Fruit fly (Drosophila melanogaster) whole organism, embryonic: ENCODE measurements around the gene CG4607.

Source experiments
- ATbp ChIP-seq: fragments of 200-800 bp; sonication (Bioruptor generic); optimal IDR thresholded peaks from 2 replicates; lab custom pipeline; 2017; ENCODE audit warnings: missing biosample characterization, mild to moderate bottlenecking, missing genetic modification characterization, missing genetic modification reagents
- Atf3 ChIP-seq: fragments of 200-800 bp; sonication (Bioruptor generic); optimal IDR thresholded peaks from 3 replicates; lab custom pipeline; 2016; ENCODE audit warnings: missing biosample characterization, missing genetic modification characterization
- Blimp-1 ChIP-seq: fragments of 200-800 bp; sonication (Bioruptor generic); optimal IDR thresholded peaks from 3 replicates; lab custom pipeline; 2018; ENCODE audit warnings: missing biosample characterization, missing genetic modification characterization, mild to moderate bottlenecking, moderate library complexity, missing genetic modification reagents
- CG1024 ChIP-seq: fragments of 200-800 bp; sonication (Bioruptor generic); IDR thresholded peaks from 2 replicates; pipeline ENCODE4 v1.3.6; 2022; ENCODE audit warnings: missing biosample characterization, missing genetic modification characterization
- CG10366 ChIP-seq: fragments of 200-800 bp; sonication (Bioruptor generic); IDR thresholded peaks from 2 replicates; pipeline ENCODE4 v1.3.6; 2022; ENCODE audit warnings: missing biosample characterization, missing genetic modification characterization
- CG10979 ChIP-seq: fragments of 200-800 bp; sonication (Bioruptor generic); optimal IDR thresholded peaks from 2 replicates; lab custom pipeline; 2018; ENCODE audit warnings: missing biosample characterization, mild to moderate bottlenecking, missing genetic modification characterization, moderate library complexity
- CG11560 ChIP-seq: fragments of 200-800 bp; sonication (Bioruptor generic); IDR thresholded peaks from 3 replicates; pipeline ENCODE4 v1.3.6; 2022; ENCODE audit warnings: missing biosample characterization, missing genetic modification characterization
- CG12659 ChIP-seq: fragments of 200-800 bp; sonication (Bioruptor generic); optimal IDR thresholded peaks from 3 replicates; lab custom pipeline; 2017; ENCODE audit warnings: mild to moderate bottlenecking, missing biosample characterization, missing genetic modification reagents, missing genetic modification characterization
- CG13894 ChIP-seq: fragments of 200-800 bp; sonication (Bioruptor generic); optimal IDR thresholded peaks from 3 replicates; lab custom pipeline; 2018; ENCODE audit warnings: missing biosample characterization, mild to moderate bottlenecking, missing genetic modification characterization, moderate library complexity
- CG1602 ChIP-seq: fragments of 200-800 bp; sonication (Bioruptor generic); optimal IDR thresholded peaks from 3 replicates; lab custom pipeline; 2016; ENCODE audit warnings: missing biosample characterization, missing genetic modification characterization
- CG17361 ChIP-seq: fragments of 200-800 bp; sonication (Bioruptor generic); IDR thresholded peaks from 3 replicates; pipeline ENCODE4 v1.3.6; 2022; ENCODE audit warnings: missing biosample characterization, missing genetic modification characterization
- CG1832 ChIP-seq: fragments of 200-800 bp; sonication (Bioruptor generic); optimal IDR thresholded peaks from 2 replicates; lab custom pipeline; 2017; ENCODE audit warnings: missing biosample characterization, mild to moderate bottlenecking, missing genetic modification characterization, inconsistent platforms
- CG18619 ChIP-seq: fragments of 200-800 bp; sonication (Bioruptor generic); optimal IDR thresholded peaks from 3 replicates; lab custom pipeline; 2017; ENCODE audit warnings: missing biosample characterization, mild to moderate bottlenecking, missing genetic modification characterization
- CG2129 ChIP-seq: fragments of 200-800 bp; sonication (Bioruptor generic); IDR thresholded peaks from 2 replicates; pipeline ENCODE4 v1.3.6; 2022; ENCODE audit warnings: missing biosample characterization, missing genetic modification characterization; ENCODE audit not compliant: partially characterized antibody
- CG2202 ChIP-seq: fragments of 200-800 bp; sonication (Bioruptor generic); optimal IDR thresholded peaks from 2 replicates; lab custom pipeline; 2018; ENCODE audit warnings: missing biosample characterization, mild to moderate bottlenecking, missing genetic modification characterization
- CG33557 ChIP-seq: fragments of 200-800 bp; sonication (Bioruptor generic); optimal IDR thresholded peaks from 2 replicates; lab custom pipeline; 2019; ENCODE audit warnings: missing biosample characterization, mild to moderate bottlenecking, missing genetic modification characterization, moderate library complexity
- CG4424 ChIP-seq: fragments of 200-800 bp; sonication (Bioruptor generic); optimal IDR thresholded peaks from 3 replicates; lab custom pipeline; 2016; ENCODE audit warnings: missing biosample characterization, missing genetic modification characterization
- CG8290 ChIP-seq, 3 experiments: fragments of 200-800 bp; sonication (Bioruptor generic); optimal IDR thresholded peaks; 2 replicates each; lab custom pipeline; 2016 to 2019; ENCODE audit warnings: missing biosample characterization in 3 of 3, missing genetic modification characterization in 3 of 3, mild to moderate bottlenecking in 2 of 3, moderate library complexity in 1 of 3
- CG8388 ChIP-seq: fragments of 200-800 bp; sonication (Bioruptor generic); optimal IDR thresholded peaks from 2 replicates; lab custom pipeline; 2019; ENCODE audit warnings: missing biosample characterization, mild to moderate bottlenecking, missing genetic modification characterization, moderate library complexity
- CTCF ChIP-seq: fragments of 200-800 bp; sonication (Bioruptor generic); optimal IDR thresholded peaks from 2 replicates; lab custom pipeline; 2017; ENCODE audit warnings: missing biosample characterization, mild to moderate bottlenecking, missing genetic modification characterization, moderate library complexity
- CkIIα-i1 ChIP-seq: fragments of 200-800 bp; sonication (Bioruptor generic); IDR thresholded peaks from 2 replicates; pipeline ENCODE4 v1.3.6; 2022; ENCODE audit warnings: missing biosample characterization, missing genetic modification characterization
- Dad ChIP-seq: fragments of 200-800 bp; sonication (Bioruptor generic); optimal IDR thresholded peaks from 3 replicates; lab custom pipeline; 2016; ENCODE audit warnings: missing biosample characterization, missing genetic modification characterization
- Deaf1 ChIP-seq: fragments of 200-800 bp; optimal IDR thresholded peaks from 3 replicates; lab custom pipeline; 2019; ENCODE audit warnings: missing biosample characterization, mild to moderate bottlenecking, missing genetic modification characterization, moderate library complexity
- H2.0 ChIP-seq: fragments of 200-800 bp; sonication (Bioruptor generic); IDR thresholded peaks from 2 replicates; pipeline ENCODE4 v1.3.6; 2022; ENCODE audit warnings: missing biosample characterization, missing genetic modification characterization
- HHEX ChIP-seq: fragments of 200-800 bp; sonication (Bioruptor generic); optimal IDR thresholded peaks from 3 replicates; lab custom pipeline; 2017; ENCODE audit warnings: missing biosample characterization, mild to moderate bottlenecking, missing genetic modification characterization, missing genetic modification reagents
- Hsf ChIP-seq: fragments of 200-800 bp; sonication (Bioruptor generic); optimal IDR thresholded peaks from 3 replicates; lab custom pipeline; 2016; ENCODE audit warnings: missing biosample characterization, missing genetic modification characterization
- Jarid2 ChIP-seq: fragments of 200-800 bp; sonication (Bioruptor generic); optimal IDR thresholded peaks from 3 replicates; lab custom pipeline; 2017; ENCODE audit warnings: mild to moderate bottlenecking, missing biosample characterization, missing genetic modification reagents, missing genetic modification characterization
- Kr ChIP-seq: fragments of 200-800 bp; sonication (Bioruptor generic); optimal IDR thresholded peaks from 2 replicates; lab custom pipeline; 2017; ENCODE audit warnings: missing biosample characterization, mild to moderate bottlenecking, missing genetic modification characterization
- Lpt ChIP-seq: fragments of >200 bp; optimal IDR thresholded peaks from 2 replicates; lab custom pipeline; 2018; ENCODE audit warnings: missing biosample characterization, missing genetic modification characterization
- Rx ChIP-seq: fragments of 200-800 bp; sonication (Bioruptor generic); IDR thresholded peaks from 2 replicates; pipeline ENCODE4 v1.3.6; 2022; ENCODE audit warnings: missing biosample characterization, missing genetic modification characterization
- Sin3A ChIP-seq: fragments of >200 bp; optimal IDR thresholded peaks from 2 replicates; lab custom pipeline; 2018
- Tbp ChIP-seq: fragments of >200 bp; optimal IDR thresholded peaks from 2 replicates; lab custom pipeline; 2018; ENCODE audit warnings: missing biosample characterization, missing genetic modification characterization
- ab ChIP-seq: fragments of 200-800 bp; sonication (Bioruptor generic); optimal IDR thresholded peaks from 2 replicates; lab custom pipeline; 2016; ENCODE audit warnings: missing biosample characterization, missing genetic modification characterization
- al ChIP-seq: fragments of 200-800 bp; sonication (Bioruptor generic); IDR thresholded peaks from 2 replicates; pipeline ENCODE4 v1.3.6; 2022; ENCODE audit warnings: missing biosample characterization, missing genetic modification characterization
- bbx ChIP-seq: fragments of 200-800 bp; sonication (Bioruptor generic); IDR thresholded peaks from 2 replicates; pipeline ENCODE4 v1.3.6; 2022; ENCODE audit warnings: missing biosample characterization, missing genetic modification characterization; ENCODE audit not compliant: partially characterized antibody
- ewg ChIP-seq: fragments of 200-800 bp; sonication (Bioruptor generic); optimal IDR thresholded peaks from 3 replicates; lab custom pipeline; 2017; ENCODE audit warnings: mild to moderate bottlenecking, missing biosample characterization, missing genetic modification reagents, missing genetic modification characterization
- fd96Cb ChIP-seq: fragments of 200-800 bp; sonication (Bioruptor generic); optimal IDR thresholded peaks from 2 replicates; lab custom pipeline; 2018; ENCODE audit warnings: missing biosample characterization, mild to moderate bottlenecking, missing genetic modification characterization, moderate library complexity
- hb ChIP-seq: fragments of 200-800 bp; sonication (Bioruptor generic); IDR thresholded peaks from 3 replicates; pipeline ENCODE4 v1.3.6; 2022; ENCODE audit warnings: missing biosample characterization, missing genetic modification characterization; ENCODE audit not compliant: partially characterized antibody
- hbn ChIP-seq: fragments of 200-800 bp; sonication (Bioruptor generic); IDR thresholded peaks from 2 replicates; pipeline ENCODE4 v1.3.6; 2022; ENCODE audit warnings: missing biosample characterization, missing genetic modification characterization; ENCODE audit not compliant: partially characterized antibody
- jing ChIP-seq: fragments of 200-800 bp; sonication (Bioruptor generic); optimal IDR thresholded peaks from 2 replicates; lab custom pipeline; 2018; ENCODE audit warnings: missing biosample characterization, mild to moderate bottlenecking, missing genetic modification characterization
- kay ChIP-seq: fragments of 200-800 bp; sonication (Bioruptor generic); optimal IDR thresholded peaks from 2 replicates; lab custom pipeline; 2016; ENCODE audit warnings: missing biosample characterization, missing genetic modification characterization
- nerfin-1 ChIP-seq: fragments of 200-800 bp; sonication (Bioruptor generic); optimal IDR thresholded peaks from 3 replicates; lab custom pipeline; 2019; ENCODE audit warnings: missing biosample characterization, mild to moderate bottlenecking, missing genetic modification characterization, moderate library complexity
- p53 ChIP-seq: fragments of 200-800 bp; sonication (Bioruptor generic); optimal IDR thresholded peaks from 2 replicates; lab custom pipeline; 2016; ENCODE audit warnings: missing biosample characterization, missing genetic modification characterization
- pum ChIP-seq: fragments of 200-800 bp; sonication (Bioruptor generic); optimal IDR thresholded peaks from 2 replicates; lab custom pipeline; 2016; ENCODE audit warnings: missing biosample characterization, missing genetic modification characterization
- repo ChIP-seq: fragments of 200-800 bp; sonication (Bioruptor generic); optimal IDR thresholded peaks from 2 replicates; lab custom pipeline; 2016; ENCODE audit warnings: missing biosample characterization, missing genetic modification characterization
- rib ChIP-seq: fragments of 200-800 bp; sonication (Bioruptor generic); IDR thresholded peaks from 2 replicates; pipeline ENCODE4 v1.3.6; 2022; ENCODE audit warnings: missing biosample characterization, missing genetic modification characterization
- salm ChIP-seq: fragments of 200-800 bp; sonication (Bioruptor generic); optimal IDR thresholded peaks from 2 replicates; lab custom pipeline; 2018; ENCODE audit warnings: missing biosample characterization, mild to moderate bottlenecking, missing genetic modification characterization
- sens-2 ChIP-seq: fragments of 200-800 bp; sonication (Bioruptor generic); IDR thresholded peaks from 2 replicates; pipeline ENCODE4 v1.3.6; 2022; ENCODE audit warnings: missing biosample characterization, missing genetic modification characterization
- tin ChIP-seq: fragments of 200-800 bp; sonication (Bioruptor generic); optimal IDR thresholded peaks from 3 replicates; lab custom pipeline; 2016; ENCODE audit warnings: missing biosample characterization, missing genetic modification characterization
- vvl ChIP-seq: fragments of 200-800 bp; sonication (Bioruptor generic); IDR thresholded peaks from 2 replicates; pipeline ENCODE4 v1.3.6; 2022; ENCODE audit warnings: missing biosample characterization, missing genetic modification characterization

Gene CG4607

dm6 chrX:7101302-7102012, 32.2 kb downstream of the CG4607 start (continued):
- TF ChIP-seq jing (GFP tag; lab: Kevin White, UChicago) (peak; percentile 77), rib (peak; percentile 67; the same call in 1 of the 2 replicates), CG11560 (peak; percentile 44; the same call in 1 of the 3 replicates), tin (GFP tag; lab: Kevin White, UChicago) (peak; percentile 61), Tbp (no peak), CG13894 (tag; lab: Kevin White, UChicago) (peak; percentile 41), CG33557 (GFP tag; lab: Kevin White, UChicago) (peak; percentile 84), CG18619 (peak; percentile 88), kay (GFP tag; lab: Kevin White, UChicago) (no peak), Blimp-1 (GFP tag; lab: Kevin White, UChicago) (peak; percentile 77), Jarid2 (GFP tag; lab: Kevin White, UChicago) (peak; percentile 55), ab (GFP tag; lab: Kevin White, UChicago) (peak; percentile 56), CG10366 (GFP tag; lab: Robert Waterston, UW) (peak; percentile 77), vvl (GFP tag; lab: Robert Waterston, UW) (peak; percentile 81), H2.0 (GFP tag; lab: Robert Waterston, UW) (peak; percentile 72), Deaf1 (peak; percentile 54), p53 (GFP tag; lab: Kevin White, UChicago) (no peak), CG4424 (peak; percentile 61), Kr (peak; percentile 71), CG2202 (tag; lab: Kevin White, UChicago) (peak; percentile 75), CG1832 (GFP tag; lab: Kevin White, UChicago) (no peak), fd96Cb (tag; lab: Kevin White, UChicago) (peak; percentile 75), Rx (GFP tag; lab: Robert Waterston, UW) (0 out of 2 replicates have a peak, but pooled peaks have one; percentile 15), pum (GFP tag; lab: Kevin White, UChicago) (peak; percentile 69), hb (GFP tag; lab: Robert Waterston, UW) (no peak), CG2129 (GFP tag; lab: Robert Waterston, UW) (no peak), CkIIα-i1 (no peak), Sin3A (lab: Kevin White, UChicago) (no peak), ATbp (peak; percentile 82), CG17361 (GFP tag; lab: Robert Waterston, UW) (peak; percentile 88), CG1024 (0 out of 2 replicates have a peak, but pooled peaks have one; percentile 49), Atf3 (GFP tag; lab: Kevin White, UChicago) (peak; percentile 75), hbn (GFP tag; lab: Robert Waterston, UW) (no peak), CG8388 (peak; percentile 70), salm (tag; lab: Kevin White, UChicago) (peak; percentile 81), repo (GFP tag; lab: Kevin White, UChicago) (peak; percentile 42), sens-2 (GFP tag; lab: Robert Waterston, UW) (0 out of 2 replicates have a peak, but pooled peaks have one; percentile 43), CG10979 (tag; lab: Kevin White, UChicago) (peak; percentile 85), CG8290 (GFP tag; optimal IDR thresholded peaks at IDR 0.05; lab: Kevin White, UChicago) (no peak), CG8290 (tag; optimal IDR thresholded peaks at IDR 0.05; lab: Kevin White, UChicago) (peak; percentile 27 to 39), nerfin-1 (tag; lab: Kevin White, UChicago) (peak; percentile 70), CTCF (GFP tag; lab: Kevin White, UChicago) (no peak), CG12659 (GFP tag; lab: Kevin White, UChicago) (peak; percentile 92), Hsf (GFP tag; lab: Kevin White, UChicago) (peak; percentile 90), CG1602 (peak; percentile 86), Lpt (GFP tag; lab: Kevin White, UChicago) (no peak), ewg (peak; percentile 82), HHEX (peak; percentile 70), bbx (GFP tag; lab: Robert Waterston, UW) (no peak), al (peak; percentile 75), Dad (GFP tag; lab: Kevin White, UChicago) (no peak)
